Worm (Caenorhabditis elegans) whole organism, L2 larva: ENCODE measurements around the gene ZK228.3.

ENCODE experiments used
- blmp-1 ChIP-seq: sonication (generic microtip); optimal IDR thresholded peaks from 2 replicates; lab custom pipeline; 2017; ENCODE audit warnings: missing genetic modification characterization, mild to moderate bottlenecking, missing compliant biosample characterization, antibody characterized with exemption, moderate library complexity; ENCODE audit not compliant: insufficient read depth
- nhr-23 ChIP-seq: fragments of 150-350 bp; optimal IDR thresholded peaks from 2 replicates; lab custom pipeline; 2014; ENCODE audit warnings: missing biosample characterization, missing genetic modification reagents, missing genetic modification characterization
- skn-1 ChIP-seq: sonication (generic microtip); optimal IDR thresholded peaks from 2 replicates; lab custom pipeline; 2017; ENCODE audit warnings: missing biosample characterization, missing genetic modification characterization

ce11 chrV:18430826-18431225 is 30.2 kb downstream of the ZK228.3 start:
- no peak for TF ChIP-seq nhr-23 (tag; lab: Kevin White, UChicago)
- no peak for TF ChIP-seq skn-1 (tag; lab: Kevin White, UChicago)
- no peak for TF ChIP-seq blmp-1
